Fruit fly (Drosophila melanogaster): Measurements from ENCODE around the gene CG4199.

CG4199 gene

dm6 chrX:2083678-2084162 is 10.4 kb upstream of the CG4199 start (continued):
- peak; percentile 84 for TF ChIP-seq mam (GFP tag; optimal IDR thresholded peaks at IDR 0.05)
- TF ChIP-seq CG12769 (tag; optimal IDR thresholded peaks at IDR 0.05): peak; percentile 92
- peak; percentile 62 for TF ChIP-seq dati (GFP tag; IDR thresholded peaks at IDR 0.05)
- peak; percentile 50; the same call in 1 of the 2 replicates for TF ChIP-seq CG11085 (GFP tag; IDR thresholded peaks at IDR 0.05)
- TF ChIP-seq Stat92E (GFP tag; optimal IDR thresholded peaks at IDR 0.05): peak in 1 of 3 experiments; percentile 51
- peak; percentile 75 for TF ChIP-seq HmgZ (tag; optimal IDR thresholded peaks at IDR 0.05)
- peak; percentile 84 for TF ChIP-seq CG15269 (tag; optimal IDR thresholded peaks at IDR 0.05)
- peak; percentile 85 for TF ChIP-seq CG1529 (GFP tag; optimal IDR thresholded peaks at IDR 0.05)
- peak; percentile 90 for TF ChIP-seq Ptx1 (GFP tag; IDR thresholded peaks at IDR 0.05)
- peak; percentile 34 for TF ChIP-seq CG8359 (GFP tag; optimal IDR thresholded peaks at IDR 0.05; ENCODE audit: borderline replicate concordance)
- TF ChIP-seq zf30C (GFP tag; optimal IDR thresholded peaks at IDR 0.05): no peak
- TF ChIP-seq seq (GFP tag; IDR thresholded peaks at IDR 0.05): peak; percentile 92
- TF ChIP-seq CG31388 (GFP tag; optimal IDR thresholded peaks at IDR 0.05): peak; percentile 41
- TF ChIP-seq row (GFP tag; IDR thresholded peaks at IDR 0.05): peak; percentile 97
- peak; percentile 68 for TF ChIP-seq E2f2 (GFP tag; IDR thresholded peaks at IDR 0.05)
- TF ChIP-seq Mad (GFP tag; optimal IDR thresholded peaks at IDR 0.05): peak; percentile 65
- peak; percentile 70; the same call in 2 of the 3 replicates for TF ChIP-seq gce (GFP tag; IDR thresholded peaks at IDR 0.05)
- peak; percentile 56; the same call in 1 of the 3 replicates for TF ChIP-seq CG2889 (GFP tag; IDR thresholded peaks at IDR 0.05)
- peak; percentile 69; the same call in 1 of the 2 replicates for TF ChIP-seq CG11696 (GFP tag; IDR thresholded peaks at IDR 0.05)
- TF ChIP-seq Six4 (GFP tag; optimal IDR thresholded peaks at IDR 0.05): peak; percentile 84
- no peak for TF ChIP-seq unc-4 (GFP tag; IDR thresholded peaks at IDR 0.05; ENCODE audit: partially characterized antibody)
- TF ChIP-seq CG4404 (GFP tag; IDR thresholded peaks at IDR 0.05): peak; percentile 67
- peak; percentile 48; the same call in 1 of the 2 replicates for TF ChIP-seq Gsc (GFP tag; IDR thresholded peaks at IDR 0.05)
- peak; percentile 80 for TF ChIP-seq CG18599 (GFP tag; optimal IDR thresholded peaks at IDR 0.05)
- TF ChIP-seq H15 (GFP tag; IDR thresholded peaks at IDR 0.05): peak; percentile 87
- TF ChIP-seq ems (GFP tag; optimal IDR thresholded peaks at IDR 0.05): peak; percentile 74
- peak; percentile 82 for TF ChIP-seq Aef1 (GFP tag; IDR thresholded peaks at IDR 0.05)
- peak; percentile 79 for TF ChIP-seq Atf6 (GFP tag; IDR thresholded peaks at IDR 0.05)
- TF ChIP-seq sc (optimal IDR thresholded peaks at IDR 0.05): no peak
- TF ChIP-seq sc (GFP tag; optimal IDR thresholded peaks at IDR 0.05): peak; percentile 57
- peak; percentile 77 for TF ChIP-seq CG30403 (GFP tag; optimal IDR thresholded peaks at IDR 0.05)
- no peak for TF ChIP-seq CG16779 (GFP tag; IDR thresholded peaks at IDR 0.05)
- peak; percentile 83 for TF ChIP-seq CG11456 (GFP tag; IDR thresholded peaks at IDR 0.05)
- TF ChIP-seq B-H2 (GFP tag; optimal IDR thresholded peaks at IDR 0.05): no peak
- TF ChIP-seq Sry-β (GFP tag; optimal IDR thresholded peaks at IDR 0.05): peak; percentile 14
- TF ChIP-seq Hmx (GFP tag; optimal IDR thresholded peaks at IDR 0.05): no peak
- 0 out of 2 replicates have a peak, but pooled peaks have one; percentile 45 for TF ChIP-seq sna (GFP tag; IDR thresholded peaks at IDR 0.05; ENCODE audit: partially characterized antibody)
- TF ChIP-seq D19B (GFP tag; optimal IDR thresholded peaks at IDR 0.05): peak; percentile 97
- TF ChIP-seq TFAM (GFP tag; optimal IDR thresholded peaks at IDR 0.05): no peak
- no peak for TF ChIP-seq CG13894 (tag; optimal IDR thresholded peaks at IDR 0.05)
- TF ChIP-seq Nf-YB (GFP tag; optimal IDR thresholded peaks at IDR 0.05): peak; percentile 67
- TF ChIP-seq CG11398 (GFP tag; optimal IDR thresholded peaks at IDR 0.05): peak; percentile 80
- TF ChIP-seq CG31365 (tag; optimal IDR thresholded peaks at IDR 0.05): peak; percentile 74
- no peak for TF ChIP-seq CG15479 (GFP tag; optimal IDR thresholded peaks at IDR 0.05)
- peak; percentile 71 for TF ChIP-seq CG2202 (tag; optimal IDR thresholded peaks at IDR 0.05)
- TF ChIP-seq CG7786 (GFP tag; optimal IDR thresholded peaks at IDR 0.05): peak; percentile 83
- peak; percentile 8 for TF ChIP-seq CG4328 (GFP tag; optimal IDR thresholded peaks at IDR 0.05)
- TF ChIP-seq CG4282 (GFP tag; optimal IDR thresholded peaks at IDR 0.05): peak; percentile 27
- no peak for TF ChIP-seq Hr39 (optimal IDR thresholded peaks at IDR 0.05)
- peak; percentile 68 for TF ChIP-seq run (tag; optimal IDR thresholded peaks at IDR 0.05)
- TF ChIP-seq ab (GFP tag; optimal IDR thresholded peaks at IDR 0.05): peak; percentile 45

Measured in whole organism, embryonic.